Fruit fly (Drosophila melanogaster) whole organism, wandering third instar larva: Measurements from ENCODE around the gene CG32086.

Experiments used
- HLH106 ChIP-seq: fragments of 200-800 bp; optimal IDR thresholded peaks from 3 replicates; lab custom pipeline; 2019; ENCODE audit warnings: missing biosample characterization, mild to moderate bottlenecking, missing genetic modification characterization, moderate library complexity
- Hr78 ChIP-seq: fragments of >200 bp; optimal IDR thresholded peaks from 2 replicates; lab custom pipeline; 2017; ENCODE audit warnings: missing biosample characterization, missing genetic modification characterization
- Jra ChIP-seq: sonication (Bioruptor generic); optimal IDR thresholded peaks from 2 replicates; lab custom pipeline; 2016; ENCODE audit warnings: missing biosample characterization, missing genetic modification characterization
- Myc ChIP-seq: fragments of >200 bp; optimal IDR thresholded peaks from 2 replicates; lab custom pipeline; 2017
- N ChIP-seq: fragments of >200 bp; optimal IDR thresholded peaks from 2 replicates; lab custom pipeline; 2018; ENCODE audit warnings: missing biosample characterization, missing external identifiers, missing genetic modification characterization
- Vsx2 ChIP-seq: fragments of 200-300, 225-300 bp; sonication (Bioruptor generic); optimal IDR thresholded peaks from 2 replicates; lab custom pipeline; 2018; ENCODE audit warnings: missing biosample characterization, missing genetic modification characterization; ENCODE audit not compliant: partially characterized antibody
- fru ChIP-seq: fragments of 200-800 bp; sonication (Bioruptor generic); optimal IDR thresholded peaks from 3 replicates; lab custom pipeline; 2016; ENCODE audit warnings: missing biosample characterization, mild to moderate bottlenecking, missing genetic modification characterization
- h ChIP-seq: fragments of 200-800 bp; sonication (Bioruptor generic); optimal IDR thresholded peaks from 3 replicates; lab custom pipeline; 2016; ENCODE audit warnings: missing biosample characterization, mild to moderate bottlenecking, missing genetic modification characterization
- jim ChIP-seq: fragments of 175-275, 200-325 bp; sonication (Bioruptor generic); optimal IDR thresholded peaks from 2 replicates; lab custom pipeline; 2016; ENCODE audit warnings: missing biosample characterization, mild to moderate bottlenecking, missing genetic modification characterization
- lola ChIP-seq: fragments of >200 bp; optimal IDR thresholded peaks from 2 replicates; lab custom pipeline; 2017; ENCODE audit warnings: missing biosample characterization, missing genetic modification characterization
- psq ChIP-seq: fragments of 200-800 bp; sonication (Bioruptor generic); optimal IDR thresholded peaks from 3 replicates; lab custom pipeline; 2017; ENCODE audit warnings: missing biosample characterization, mild to moderate bottlenecking, missing genetic modification characterization, moderate library complexity
- rgr ChIP-seq: fragments of 200-800 bp; sonication (Bioruptor generic); optimal IDR thresholded peaks from 3 replicates; lab custom pipeline; 2016; ENCODE audit warnings: missing biosample characterization, mild to moderate bottlenecking, missing genetic modification characterization
- sage ChIP-seq: fragments of 200-800 bp; sonication (Bioruptor generic); optimal IDR thresholded peaks from 2 replicates; lab custom pipeline; 2016; ENCODE audit warnings: missing biosample characterization, mild to moderate bottlenecking, missing genetic modification characterization
- usp ChIP-seq: fragments of >200 bp; optimal IDR thresholded peaks from 2 replicates; lab custom pipeline; 2017; ENCODE audit warnings: missing biosample characterization, missing genetic modification characterization

DNA sequence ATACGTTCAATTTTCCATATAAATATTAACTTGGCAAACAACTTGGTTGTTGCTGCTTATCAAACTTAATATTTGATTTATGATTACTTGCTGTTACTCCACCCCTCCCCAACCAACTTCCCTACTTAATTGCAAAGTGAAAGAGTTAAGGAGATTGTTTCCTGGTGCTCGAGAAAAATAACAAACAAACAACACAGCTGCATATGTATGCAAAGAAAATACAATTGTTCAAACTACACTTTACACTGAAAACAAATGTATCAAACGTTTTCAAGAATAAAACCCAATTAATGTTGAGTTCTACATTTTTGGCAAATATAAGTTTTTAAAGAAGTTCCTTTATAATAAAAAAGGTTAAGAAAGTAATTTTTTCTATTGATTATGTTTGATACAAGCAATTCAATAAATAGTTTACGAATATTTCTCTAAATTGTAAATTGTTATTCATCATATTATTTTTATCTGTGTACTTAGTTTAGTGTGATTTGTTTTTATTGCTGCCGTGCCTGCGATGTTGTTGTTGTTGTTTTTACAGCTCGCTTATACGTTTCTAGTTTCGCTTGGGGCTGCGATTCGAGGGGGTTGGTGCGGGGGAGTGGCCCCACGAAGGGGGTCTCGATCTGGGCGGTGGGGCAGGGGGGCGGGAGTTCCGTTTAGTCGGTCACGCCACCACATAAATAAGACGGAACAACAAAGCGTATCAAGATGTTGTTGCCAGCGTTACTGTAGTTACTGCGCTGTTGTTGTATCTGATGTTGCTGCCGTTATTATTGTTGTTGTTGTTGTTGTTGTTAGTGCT, 28.0 kb downstream of the CG32086 start:
- no peak for TF ChIP-seq psq (GFP tag; lab: Kevin White, UChicago)
- no peak for TF ChIP-seq jim
- TF ChIP-seq Hr78 (GFP tag; lab: Kevin White, UChicago), result no peak
- no peak for TF ChIP-seq HLH106 (tag; lab: Kevin White, UChicago)
- no peak for TF ChIP-seq Jra (GFP tag; lab: Kevin White, UChicago)
- TF ChIP-seq rgr (GFP tag; lab: Kevin White, UChicago), result no peak
- TF ChIP-seq Vsx2, result no peak
- no peak for TF ChIP-seq lola (GFP tag; lab: Kevin White, UChicago)
- no peak for TF ChIP-seq sage (GFP tag; lab: Kevin White, UChicago)
- TF ChIP-seq usp (GFP tag; lab: Kevin White, UChicago), result no peak
- no peak for TF ChIP-seq N (GFP tag; lab: Kevin White, UChicago)
- TF ChIP-seq Myc, result no peak
- no peak for TF ChIP-seq h (GFP tag; lab: Kevin White, UChicago)
- TF ChIP-seq fru, result no peak
